Worm (Caenorhabditis elegans) whole organism, mixed stage, embryonic: ENCODE measurements around the gene F26A10.2.

Experiments used
- M03D4.4 ChIP-seq: sonication (generic microtip); optimal IDR thresholded peaks from 2 replicates; lab custom pipeline; 2017; ENCODE audit warnings: mild to moderate bottlenecking, missing genetic modification characterization, missing compliant biosample characterization
- blmp-1 ChIP-seq: fragments of 150-350 bp; optimal IDR thresholded peaks from 2 replicates; lab custom pipeline; 2014; ENCODE audit warnings: missing biosample characterization, missing genetic modification characterization
- ceh-43 ChIP-seq: fragments of 200-800 bp; sonication (Bioruptor generic); optimal IDR thresholded peaks from 2 replicates; lab custom pipeline; 2018; ENCODE audit warnings: mild to moderate bottlenecking, missing genetic modification characterization, moderate library complexity, missing compliant biosample characterization
- ceh-83 ChIP-seq: fragments of 200-800 bp; sonication (Bioruptor generic); optimal IDR thresholded peaks from 2 replicates; lab custom pipeline; 2018; ENCODE audit warnings: mild to moderate bottlenecking, missing genetic modification characterization, missing compliant biosample characterization
- ces-1 ChIP-seq: fragments of 150-350 bp; optimal IDR thresholded peaks from 2 replicates; lab custom pipeline; 2014; ENCODE audit warnings: missing biosample characterization, missing genetic modification reagents, missing genetic modification characterization
- cnd-1 ChIP-seq: fragments of 200-800 bp; sonication (Bioruptor generic); optimal IDR thresholded peaks from 2 replicates; lab custom pipeline; 2018; ENCODE audit warnings: mild to moderate bottlenecking, missing genetic modification characterization, missing compliant biosample characterization
- drap-1 ChIP-seq: fragments of 200-800 bp; sonication (Bioruptor generic); optimal IDR thresholded peaks from 3 replicates; lab custom pipeline; 2018; ENCODE audit warnings: mild to moderate bottlenecking, missing genetic modification characterization, missing compliant biosample characterization
- elt-1 ChIP-seq: sonication (generic microtip); optimal IDR thresholded peaks from 2 replicates; lab custom pipeline; 2017; ENCODE audit warnings: missing genetic modification characterization, mild to moderate bottlenecking, missing compliant biosample characterization, antibody characterized with exemption, moderate library complexity, borderline replicate concordance; ENCODE audit not compliant: insufficient read depth
- elt-3 ChIP-seq: fragments of 150-350 bp; optimal IDR thresholded peaks from 2 replicates; lab custom pipeline; 2014; ENCODE audit warnings: missing biosample characterization, missing genetic modification characterization
- flh-1 ChIP-seq: fragments of 200-800 bp; sonication (Bioruptor generic); optimal IDR thresholded peaks from 2 replicates; lab custom pipeline; 2018; ENCODE audit warnings: mild to moderate bottlenecking, missing genetic modification characterization, moderate library complexity, missing compliant biosample characterization
- ham-2 ChIP-seq: fragments of 200-800 bp; sonication (Bioruptor generic); optimal IDR thresholded peaks from 2 replicates; lab custom pipeline; 2018; ENCODE audit warnings: mild to moderate bottlenecking, missing genetic modification characterization, missing compliant biosample characterization
- hlh-1 ChIP-seq: fragments of 150-350 bp; optimal IDR thresholded peaks from 2 replicates; lab custom pipeline; 2014; ENCODE audit warnings: missing biosample characterization, missing genetic modification reagents, missing genetic modification characterization
- lin-13 ChIP-seq: fragments of 150-350 bp; optimal IDR thresholded peaks from 2 replicates; lab custom pipeline; 2014; ENCODE audit warnings: missing biosample characterization, missing genetic modification characterization
- lin-32 ChIP-seq: fragments of 200-800 bp; sonication (Bioruptor generic); optimal IDR thresholded peaks from 2 replicates; lab custom pipeline; 2018; ENCODE audit warnings: mild to moderate bottlenecking, missing genetic modification characterization, missing compliant biosample characterization
- lsy-2 ChIP-seq: fragments of 150-350 bp; optimal IDR thresholded peaks from 2 replicates; lab custom pipeline; 2014; ENCODE audit warnings: missing biosample characterization, missing genetic modification characterization
- mep-1 ChIP-seq: fragments of 150-350 bp; optimal IDR thresholded peaks from 2 replicates; lab custom pipeline; 2017; ENCODE audit warnings: missing biosample characterization, missing genetic modification reagents, missing genetic modification characterization, inconsistent platforms
- mls-2 ChIP-seq: sonication (generic microtip); optimal IDR thresholded peaks from 2 replicates; lab custom pipeline; 2016; ENCODE audit warnings: mild to moderate bottlenecking, missing genetic modification characterization, moderate library complexity, missing compliant biosample characterization
- nhr-237 ChIP-seq: fragments of 150-350 bp; optimal IDR thresholded peaks from 2 replicates; lab custom pipeline; 2014; ENCODE audit warnings: missing biosample characterization, missing genetic modification characterization
- nhr-28 ChIP-seq: fragments of 150-350 bp; optimal IDR thresholded peaks from 2 replicates; lab custom pipeline; 2014; ENCODE audit warnings: missing biosample characterization, missing genetic modification characterization
- nhr-76 ChIP-seq: sonication (generic microtip); optimal IDR thresholded peaks from 2 replicates; lab custom pipeline; 2017; ENCODE audit warnings: missing biosample characterization, missing genetic modification characterization
- pha-4 ChIP-seq: fragments of 150-350 bp; optimal IDR thresholded peaks from 2 replicates; lab custom pipeline; 2018; ENCODE audit warnings: missing biosample characterization, missing genetic modification reagents, missing genetic modification characterization
- sem-2 ChIP-seq: fragments of 200-800 bp; sonication (Bioruptor generic); optimal IDR thresholded peaks from 2 replicates; lab custom pipeline; 2018; ENCODE audit warnings: mild to moderate bottlenecking, missing genetic modification characterization, missing compliant biosample characterization
- snpc-4 ChIP-seq: fragments of 150-350 bp; optimal IDR thresholded peaks from 2 replicates; lab custom pipeline; 2014; ENCODE audit warnings: missing biosample characterization, missing genetic modification characterization
- sptf-1 ChIP-seq: sonication (generic microtip); optimal IDR thresholded peaks from 2 replicates; lab custom pipeline; 2017; ENCODE audit warnings: mild to moderate bottlenecking, missing genetic modification characterization, moderate library complexity, missing compliant biosample characterization
- tbx-8 ChIP-seq: fragments of 200-800 bp; sonication (Bioruptor generic); optimal IDR thresholded peaks from 2 replicates; lab custom pipeline; 2018; ENCODE audit warnings: mild to moderate bottlenecking, missing genetic modification characterization, moderate library complexity, missing compliant biosample characterization
- unc-120 ChIP-seq: sonication (generic microtip); optimal IDR thresholded peaks from 2 replicates; lab custom pipeline; 2017; ENCODE audit warnings: missing genetic modification characterization, missing compliant biosample characterization; ENCODE audit not compliant: poor library complexity, severe bottlenecking
- unc-39 ChIP-seq: fragments of 150-350 bp; optimal IDR thresholded peaks from 2 replicates; lab custom pipeline; 2014; ENCODE audit warnings: missing biosample characterization, missing genetic modification characterization
- unc-62 ChIP-seq: fragments of 150-350 bp; optimal IDR thresholded peaks from 2 replicates; lab custom pipeline; 2014; ENCODE audit warnings: missing biosample characterization, missing genetic modification reagents, missing genetic modification characterization
- zip-8 ChIP-seq: fragments of 150-350 bp; optimal IDR thresholded peaks from 2 replicates; lab custom pipeline; 2014; ENCODE audit warnings: missing biosample characterization, missing genetic modification characterization
- ztf-11 ChIP-seq: fragments of 150-350 bp; optimal IDR thresholded peaks from 2 replicates; lab custom pipeline; 2014; ENCODE audit warnings: missing biosample characterization, missing genetic modification characterization

The F26A10.2 gene

DNA sequence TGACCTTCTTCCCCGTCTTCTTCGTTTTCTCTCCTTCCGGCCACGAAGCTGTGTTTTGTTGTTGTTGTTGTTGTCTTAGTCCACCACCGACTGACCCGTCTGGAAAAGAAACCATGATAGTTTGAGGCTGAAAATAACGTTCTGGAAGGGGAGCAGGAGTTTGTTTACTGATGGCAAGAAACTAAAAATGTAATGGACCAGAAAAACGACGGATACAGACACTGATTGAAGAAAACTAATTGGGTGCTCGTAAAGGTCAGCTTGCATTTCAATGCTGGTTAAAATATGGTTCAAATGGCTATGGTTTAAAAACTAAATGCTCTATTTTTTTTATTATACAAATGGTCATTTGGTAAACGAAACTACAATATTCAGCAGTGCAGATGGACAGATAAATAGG lies at the start of gene F26A10.2:
TSS of gene F26A10.2 (minus strand) at position 101 of the 400 bp plus-strand sequence.
- TF ChIP-seq pha-4 (tag; lab: Kevin White, UChicago) = no peak
- TF ChIP-seq mep-1 (tag; lab: Kevin White, UChicago) = no peak
- no peak for TF ChIP-seq unc-120 (tag; lab: Kevin White, UChicago)
- TF ChIP-seq mls-2 (tag; lab: Kevin White, UChicago) = no peak
- TF ChIP-seq ceh-83 (GFP tag; lab: Kevin White, UChicago) = no peak
- TF ChIP-seq ham-2 (GFP tag; lab: Kevin White, UChicago) = no peak
- no peak for TF ChIP-seq nhr-76 (tag; lab: Kevin White, UChicago)
- no peak for TF ChIP-seq zip-8 (tag; lab: Kevin White, UChicago)
- TF ChIP-seq ceh-43 (GFP tag; lab: Kevin White, UChicago) = no peak
- no peak for TF ChIP-seq nhr-28 (tag; lab: Kevin White, UChicago)
- TF ChIP-seq unc-39 (tag; lab: Kevin White, UChicago) = no peak
- no peak for TF ChIP-seq lsy-2 (tag; lab: Kevin White, UChicago)
- TF ChIP-seq elt-3 (tag; lab: Kevin White, UChicago) = no peak
- no peak for TF ChIP-seq nhr-237 (tag; lab: Kevin White, UChicago)
- no peak for TF ChIP-seq elt-1 (tag; lab: Kevin White, UChicago)
- TF ChIP-seq sem-2 = no peak
- TF ChIP-seq unc-62 (GFP tag; lab: Kevin White, UChicago) = no peak
- TF ChIP-seq blmp-1 (tag; lab: Kevin White, UChicago) = no peak
- no peak for TF ChIP-seq flh-1

DNA sequence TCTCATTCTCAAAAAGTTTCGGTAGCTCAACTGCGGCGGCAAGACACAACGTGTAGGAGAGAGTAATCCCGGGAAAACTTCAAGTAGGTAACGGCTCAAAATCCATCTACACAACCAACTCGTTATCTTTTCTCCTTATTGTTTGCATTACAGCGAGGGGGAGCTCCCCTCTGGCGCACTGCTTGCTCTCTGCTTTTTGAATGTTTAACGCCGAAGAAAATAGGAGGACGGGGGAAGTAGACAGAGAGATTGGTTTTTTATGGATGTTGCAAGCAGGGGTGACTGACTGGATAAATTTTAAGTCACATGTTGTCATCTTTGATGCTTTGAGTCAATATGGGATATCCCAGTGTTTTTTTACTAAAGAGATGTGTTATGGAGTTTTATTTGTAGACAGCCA lies 44.4 kb upstream of the F26A10.2 start:
- TF ChIP-seq snpc-4 (tag; lab: Kevin White, UChicago) (no peak), pha-4 (tag; lab: Kevin White, UChicago) (no peak), ham-2 (GFP tag; lab: Kevin White, UChicago) (no peak), lin-32 (GFP tag; lab: Kevin White, UChicago) (no peak), lin-13 (tag; lab: Kevin White, UChicago) (no peak), nhr-76 (tag; lab: Kevin White, UChicago) (no peak), zip-8 (tag; lab: Kevin White, UChicago) (no peak), M03D4.4 (tag; lab: Kevin White, UChicago) (no peak), drap-1 (GFP tag; lab: Kevin White, UChicago) (no peak), unc-120 (tag; lab: Kevin White, UChicago) (no peak), sptf-1 (tag; lab: Kevin White, UChicago) (no peak), cnd-1 (tag; lab: Kevin White, UChicago) (no peak), blmp-1 (tag; lab: Kevin White, UChicago) (no peak), ceh-43 (GFP tag; lab: Kevin White, UChicago) (no peak), nhr-28 (tag; lab: Kevin White, UChicago) (no peak), ztf-11 (tag; lab: Kevin White, UChicago) (no peak), ceh-83 (GFP tag; lab: Kevin White, UChicago) (no peak), unc-39 (tag; lab: Kevin White, UChicago) (no peak), hlh-1 (no peak)

DNA sequence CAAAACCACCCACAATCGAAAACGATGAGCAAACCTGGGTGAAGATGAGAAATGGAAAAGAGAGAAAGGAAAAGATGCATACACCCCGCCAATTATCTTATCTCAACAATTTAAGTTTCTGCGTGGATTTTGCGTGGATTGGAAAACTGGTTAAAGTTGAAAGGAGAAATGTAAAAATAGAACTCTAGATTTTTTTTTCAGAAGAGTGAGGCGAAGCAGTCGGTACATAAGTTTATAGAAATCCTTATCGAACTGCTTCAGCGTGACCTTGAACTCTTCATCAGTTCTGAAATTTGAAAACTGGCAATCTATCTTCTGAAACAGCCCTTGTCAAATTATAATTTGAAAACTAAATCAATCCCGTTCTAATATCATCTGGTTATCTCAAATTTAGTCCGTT lies 43.9 kb upstream of the F26A10.2 start, which contains the start of gene clik-2:
TSS of gene clik-2 (minus strand) at position 101 of the 400 bp plus-strand sequence.
- no peak for TF ChIP-seq mls-2 (tag; lab: Kevin White, UChicago)
- no peak for TF ChIP-seq tbx-8 (GFP tag; lab: Kevin White, UChicago)
- no peak for TF ChIP-seq unc-62 (GFP tag; lab: Kevin White, UChicago)
- TF ChIP-seq elt-1 (tag; lab: Kevin White, UChicago) = no peak
- no peak for TF ChIP-seq zip-8 (tag; lab: Kevin White, UChicago)
- no peak for TF ChIP-seq lin-32 (GFP tag; lab: Kevin White, UChicago)
- TF ChIP-seq, all 35 proteins: peak for 0

DNA sequence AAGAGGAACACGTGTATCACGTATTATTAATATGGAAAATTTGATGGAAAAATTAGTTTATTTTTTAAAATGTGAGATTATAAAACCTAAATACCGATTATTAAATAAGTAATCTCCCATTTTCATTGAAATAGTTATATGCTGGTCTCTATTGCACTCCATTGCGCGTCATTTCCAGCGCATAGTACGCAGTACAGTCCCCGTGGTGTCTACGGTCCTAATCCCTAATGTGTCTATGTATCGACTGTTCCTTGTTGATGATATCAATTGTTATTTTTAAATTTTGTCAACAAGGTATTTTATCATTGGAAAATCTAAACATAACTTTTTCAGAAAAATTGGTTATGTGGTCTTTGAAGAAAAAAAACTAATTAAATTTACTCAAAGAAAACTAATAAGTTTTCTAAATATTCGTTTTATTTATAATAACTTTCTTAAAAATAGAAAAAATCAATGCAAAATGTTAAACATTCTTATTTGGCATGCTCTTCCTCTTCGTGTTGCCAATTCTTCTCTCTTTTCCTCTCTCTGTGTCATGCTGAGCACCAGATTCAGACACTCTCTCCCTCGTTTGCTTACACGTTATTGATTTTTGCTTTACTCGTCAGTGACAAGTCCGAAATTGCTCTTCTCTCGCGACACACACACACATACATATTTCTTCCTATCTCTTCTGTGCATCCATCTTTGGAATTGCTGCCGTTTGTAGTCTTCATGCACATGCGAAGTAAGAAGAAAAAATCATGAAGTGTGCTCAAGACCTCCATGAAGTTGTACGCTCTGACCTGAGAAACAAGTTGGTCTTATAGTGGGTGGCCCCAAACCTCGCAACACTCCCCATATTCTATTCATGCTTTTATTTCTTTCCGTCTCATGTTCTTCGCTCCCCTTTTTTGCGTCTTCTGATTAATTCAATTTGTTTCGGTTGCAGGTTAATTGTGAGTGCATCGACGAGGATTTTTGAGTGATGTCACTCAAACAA lies 37.0 kb upstream of the F26A10.2 start, which contains the start of gene unc-18:
TSS of gene unc-18 (plus strand) at position 932 of the 982 bp plus-strand sequence.
- TF ChIP-seq elt-3 (tag; lab: Kevin White, UChicago) = no peak
- peak; percentile 47 for TF ChIP-seq unc-62 (GFP tag; lab: Kevin White, UChicago)
- peak; percentile 83 for TF ChIP-seq ces-1
